Worm (Caenorhabditis elegans) whole organism, mixed stage, embryonic: ENCODE results near the gene Y15E3A.5.

Experiments
- M03D4.4 ChIP-seq: sonication (generic microtip); optimal IDR thresholded peaks from 2 replicates; lab custom pipeline; 2017; ENCODE audit warnings: mild to moderate bottlenecking, missing genetic modification characterization, missing compliant biosample characterization
- bed-3 ChIP-seq: fragments of 200-800 bp; sonication (Bioruptor generic); optimal IDR thresholded peaks from 3 replicates; lab custom pipeline; 2018; ENCODE audit warnings: mild to moderate bottlenecking, missing genetic modification characterization, moderate library complexity, missing compliant biosample characterization
- blmp-1 ChIP-seq: fragments of 150-350 bp; optimal IDR thresholded peaks from 2 replicates; lab custom pipeline; 2014; ENCODE audit warnings: missing biosample characterization, missing genetic modification characterization
- ceh-39 ChIP-seq: fragments of 150-350 bp; optimal IDR thresholded peaks from 2 replicates; lab custom pipeline; 2014; ENCODE audit warnings: missing biosample characterization, missing genetic modification characterization
- ceh-43 ChIP-seq: fragments of 200-800 bp; sonication (Bioruptor generic); optimal IDR thresholded peaks from 2 replicates; lab custom pipeline; 2018; ENCODE audit warnings: mild to moderate bottlenecking, missing genetic modification characterization, moderate library complexity, missing compliant biosample characterization
- ceh-83 ChIP-seq: fragments of 200-800 bp; sonication (Bioruptor generic); optimal IDR thresholded peaks from 2 replicates; lab custom pipeline; 2018; ENCODE audit warnings: mild to moderate bottlenecking, missing genetic modification characterization, missing compliant biosample characterization
- ces-1 ChIP-seq: fragments of 150-350 bp; optimal IDR thresholded peaks from 2 replicates; lab custom pipeline; 2014; ENCODE audit warnings: missing biosample characterization, missing genetic modification reagents, missing genetic modification characterization
- cnd-1 ChIP-seq: fragments of 200-800 bp; sonication (Bioruptor generic); optimal IDR thresholded peaks from 2 replicates; lab custom pipeline; 2018; ENCODE audit warnings: mild to moderate bottlenecking, missing genetic modification characterization, missing compliant biosample characterization
- drap-1 ChIP-seq: fragments of 200-800 bp; sonication (Bioruptor generic); optimal IDR thresholded peaks from 3 replicates; lab custom pipeline; 2018; ENCODE audit warnings: mild to moderate bottlenecking, missing genetic modification characterization, missing compliant biosample characterization
- elt-1 ChIP-seq: sonication (generic microtip); optimal IDR thresholded peaks from 2 replicates; lab custom pipeline; 2017; ENCODE audit warnings: missing genetic modification characterization, mild to moderate bottlenecking, missing compliant biosample characterization, antibody characterized with exemption, moderate library complexity, borderline replicate concordance; ENCODE audit not compliant: insufficient read depth
- elt-3 ChIP-seq: fragments of 150-350 bp; optimal IDR thresholded peaks from 2 replicates; lab custom pipeline; 2014; ENCODE audit warnings: missing biosample characterization, missing genetic modification characterization
- flh-1 ChIP-seq: fragments of 200-800 bp; sonication (Bioruptor generic); optimal IDR thresholded peaks from 2 replicates; lab custom pipeline; 2018; ENCODE audit warnings: mild to moderate bottlenecking, missing genetic modification characterization, moderate library complexity, missing compliant biosample characterization
- ham-2 ChIP-seq: fragments of 200-800 bp; sonication (Bioruptor generic); optimal IDR thresholded peaks from 2 replicates; lab custom pipeline; 2018; ENCODE audit warnings: mild to moderate bottlenecking, missing genetic modification characterization, missing compliant biosample characterization
- hlh-1 ChIP-seq: fragments of 150-350 bp; optimal IDR thresholded peaks from 2 replicates; lab custom pipeline; 2014; ENCODE audit warnings: missing biosample characterization, missing genetic modification reagents, missing genetic modification characterization
- lin-13 ChIP-seq: fragments of 150-350 bp; optimal IDR thresholded peaks from 2 replicates; lab custom pipeline; 2014; ENCODE audit warnings: missing biosample characterization, missing genetic modification characterization
- lin-32 ChIP-seq: fragments of 200-800 bp; sonication (Bioruptor generic); optimal IDR thresholded peaks from 2 replicates; lab custom pipeline; 2018; ENCODE audit warnings: mild to moderate bottlenecking, missing genetic modification characterization, missing compliant biosample characterization
- lsy-2 ChIP-seq: fragments of 150-350 bp; optimal IDR thresholded peaks from 2 replicates; lab custom pipeline; 2014; ENCODE audit warnings: missing biosample characterization, missing genetic modification characterization
- mab-5 ChIP-seq: fragments of 150-350 bp; optimal IDR thresholded peaks from 2 replicates; lab custom pipeline; 2014; ENCODE audit warnings: missing biosample characterization, missing genetic modification characterization
- mep-1 ChIP-seq: fragments of 150-350 bp; optimal IDR thresholded peaks from 2 replicates; lab custom pipeline; 2017; ENCODE audit warnings: missing biosample characterization, missing genetic modification reagents, missing genetic modification characterization, inconsistent platforms
- mls-2 ChIP-seq: sonication (generic microtip); optimal IDR thresholded peaks from 2 replicates; lab custom pipeline; 2016; ENCODE audit warnings: mild to moderate bottlenecking, missing genetic modification characterization, moderate library complexity, missing compliant biosample characterization
- nhr-12 ChIP-seq: fragments of 150-350 bp; optimal IDR thresholded peaks from 2 replicates; lab custom pipeline; 2014; ENCODE audit warnings: missing biosample characterization, missing genetic modification characterization
- nhr-2 ChIP-seq: fragments of 150-350 bp; optimal IDR thresholded peaks from 2 replicates; lab custom pipeline; 2014; ENCODE audit warnings: missing biosample characterization, missing genetic modification characterization
- nhr-237 ChIP-seq: fragments of 150-350 bp; optimal IDR thresholded peaks from 2 replicates; lab custom pipeline; 2014; ENCODE audit warnings: missing biosample characterization, missing genetic modification characterization
- nhr-28 ChIP-seq: fragments of 150-350 bp; optimal IDR thresholded peaks from 2 replicates; lab custom pipeline; 2014; ENCODE audit warnings: missing biosample characterization, missing genetic modification characterization
- nhr-76 ChIP-seq: sonication (generic microtip); optimal IDR thresholded peaks from 2 replicates; lab custom pipeline; 2017; ENCODE audit warnings: missing biosample characterization, missing genetic modification characterization
- pha-4 ChIP-seq: fragments of 150-350 bp; optimal IDR thresholded peaks from 2 replicates; lab custom pipeline; 2018; ENCODE audit warnings: missing biosample characterization, missing genetic modification reagents, missing genetic modification characterization
- sem-2 ChIP-seq: fragments of 200-800 bp; sonication (Bioruptor generic); optimal IDR thresholded peaks from 2 replicates; lab custom pipeline; 2018; ENCODE audit warnings: mild to moderate bottlenecking, missing genetic modification characterization, missing compliant biosample characterization
- snpc-4 ChIP-seq: fragments of 150-350 bp; optimal IDR thresholded peaks from 2 replicates; lab custom pipeline; 2014; ENCODE audit warnings: missing biosample characterization, missing genetic modification characterization
- sptf-1 ChIP-seq: sonication (generic microtip); optimal IDR thresholded peaks from 2 replicates; lab custom pipeline; 2017; ENCODE audit warnings: mild to moderate bottlenecking, missing genetic modification characterization, moderate library complexity, missing compliant biosample characterization
- tbx-8 ChIP-seq: fragments of 200-800 bp; sonication (Bioruptor generic); optimal IDR thresholded peaks from 2 replicates; lab custom pipeline; 2018; ENCODE audit warnings: mild to moderate bottlenecking, missing genetic modification characterization, moderate library complexity, missing compliant biosample characterization
- unc-120 ChIP-seq: sonication (generic microtip); optimal IDR thresholded peaks from 2 replicates; lab custom pipeline; 2017; ENCODE audit warnings: missing genetic modification characterization, missing compliant biosample characterization; ENCODE audit not compliant: poor library complexity, severe bottlenecking
- unc-39 ChIP-seq: fragments of 150-350 bp; optimal IDR thresholded peaks from 2 replicates; lab custom pipeline; 2014; ENCODE audit warnings: missing biosample characterization, missing genetic modification characterization
- unc-62 ChIP-seq: fragments of 150-350 bp; optimal IDR thresholded peaks from 2 replicates; lab custom pipeline; 2014; ENCODE audit warnings: missing biosample characterization, missing genetic modification reagents, missing genetic modification characterization
- zip-8 ChIP-seq: fragments of 150-350 bp; optimal IDR thresholded peaks from 2 replicates; lab custom pipeline; 2014; ENCODE audit warnings: missing biosample characterization, missing genetic modification characterization
- ztf-11 ChIP-seq: fragments of 150-350 bp; optimal IDR thresholded peaks from 2 replicates; lab custom pipeline; 2014; ENCODE audit warnings: missing biosample characterization, missing genetic modification characterization

Gene Y15E3A.5

ce11 chrX:15342744-15343259 lies 2.4 kb downstream of the Y15E3A.5 start:
- TF ChIP-seq cnd-1 (tag; lab: Kevin White, UChicago), result no peak
- TF ChIP-seq elt-1 (tag; lab: Kevin White, UChicago), result no peak
- TF ChIP-seq snpc-4 (tag; lab: Kevin White, UChicago), result no peak
- TF ChIP-seq ztf-11 (tag; lab: Kevin White, UChicago), result no peak
- TF ChIP-seq ces-1, result no peak
- no peak for TF ChIP-seq unc-62
- no peak for TF ChIP-seq drap-1
- no peak for TF ChIP-seq mab-5
- TF ChIP-seq nhr-2 (tag; lab: Kevin White, UChicago), result no peak
- no peak for TF ChIP-seq tbx-8
- no peak for TF ChIP-seq flh-1 (GFP tag; lab: Kevin White, UChicago)
- no peak for TF ChIP-seq unc-120 (tag; lab: Kevin White, UChicago)
- no peak for TF ChIP-seq nhr-12 (tag; lab: Kevin White, UChicago)

- TF ChIP-seq hlh-1 (tag; lab: Kevin White, UChicago) (no peak), ham-2 (GFP tag; lab: Kevin White, UChicago) (no peak), ces-1 (peak; percentile 67)
These were observed 3.6 kb downstream of the Y15E3A.5 start for ce11 chrX:15343971-15344370.

ce11 chrX:15345346-15346198 lies 5.2 kb downstream of the Y15E3A.5 start:
- TF ChIP-seq ceh-83 (GFP tag; lab: Kevin White, UChicago), result no peak
- TF ChIP-seq unc-62, result peak; percentile 64
- TF ChIP-seq hlh-1 (tag; lab: Kevin White, UChicago), result peak; percentile 89

ce11 chrX:15347680-15348079 lies 7.3 kb downstream of the Y15E3A.5 start:
- TF ChIP-seq nhr-237 (no peak), nhr-2 (tag; lab: Kevin White, UChicago) (peak; percentile 78), flh-1 (GFP tag; lab: Kevin White, UChicago) (no peak), ham-2 (GFP tag; lab: Kevin White, UChicago) (peak; percentile 75), elt-3 (tag; lab: Kevin White, UChicago) (no peak), sem-2 (GFP tag; lab: Kevin White, UChicago) (no peak), cnd-1 (tag; lab: Kevin White, UChicago) (peak; percentile 90), drap-1 (peak; percentile 35), unc-39 (tag; lab: Kevin White, UChicago) (no peak), M03D4.4 (tag; lab: Kevin White, UChicago) (peak; percentile 2), lsy-2 (tag; lab: Kevin White, UChicago) (no peak), snpc-4 (tag; lab: Kevin White, UChicago) (no peak), unc-120 (tag; lab: Kevin White, UChicago) (peak; percentile 1), mep-1 (peak; percentile 86), lin-13 (tag; lab: Kevin White, UChicago) (peak; percentile 82), ceh-39 (no peak), bed-3 (peak; percentile 19), pha-4 (tag; lab: Kevin White, UChicago) (peak; percentile 58), mls-2 (tag; lab: Kevin White, UChicago) (peak; percentile 95), ztf-11 (tag; lab: Kevin White, UChicago) (peak; percentile 78), nhr-28 (no peak), ceh-83 (GFP tag; lab: Kevin White, UChicago) (peak; percentile 47), sptf-1 (peak; percentile 82), nhr-76 (no peak), zip-8 (peak; percentile 79), lin-32 (GFP tag; lab: Kevin White, UChicago) (peak; percentile 42), unc-62 (peak; percentile 96), ces-1 (peak; percentile 72), blmp-1 (tag; lab: Kevin White, UChicago) (no peak), hlh-1 (tag; lab: Kevin White, UChicago) (peak; percentile 43), tbx-8 (no peak), mab-5 (no peak), elt-1 (tag; lab: Kevin White, UChicago) (no peak), ceh-43 (GFP tag; lab: Kevin White, UChicago) (peak; percentile 79), nhr-12 (tag; lab: Kevin White, UChicago) (no peak)
